Fruit fly (Drosophila melanogaster): ENCODE data around the gene Pop1.

DNA sequence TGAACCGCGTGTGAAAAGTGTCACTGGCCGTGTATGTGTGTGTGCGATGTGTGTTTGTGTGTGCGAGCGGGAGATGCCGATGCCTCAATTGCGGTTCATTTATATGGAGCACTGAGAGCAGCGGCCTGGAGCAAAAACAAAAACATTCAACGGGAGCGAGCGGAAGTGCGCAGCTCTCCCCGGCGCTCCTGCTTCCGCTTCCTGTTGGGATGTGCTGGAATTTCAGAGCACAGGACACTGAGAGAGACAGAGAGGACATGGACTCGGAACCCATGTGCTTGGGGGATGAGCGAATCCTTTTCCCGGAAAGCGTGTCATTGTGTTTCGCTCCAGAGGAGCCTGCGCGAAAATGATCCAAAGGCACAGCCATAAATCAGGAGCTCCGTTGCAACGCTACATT, 41.8 kb downstream of the Pop1 start:
- TF ChIP-seq CG8478 (optimal IDR thresholded peaks at IDR 0.05) (no peak), psq (optimal IDR thresholded peaks at IDR 0.05) (no peak), Dll (optimal IDR thresholded peaks at IDR 0.05) (no peak), EcR (GFP tag; optimal IDR thresholded peaks at IDR 0.05) (no peak), pan (optimal IDR thresholded peaks at IDR 0.05) (no peak)
